Fruit fly (Drosophila melanogaster) S2 (cell line): ENCODE results near the gene CG31464.

Source experiments
- CG8478 ChIP-seq: fragments of >200 bp; optimal IDR thresholded peaks from 2 replicates; lab custom pipeline; 2018
- CTCF ChIP-seq, 2 experiments: fragments of >200 bp; optimal IDR thresholded peaks; 2 replicates each; lab custom pipeline; 2018

DNA sequence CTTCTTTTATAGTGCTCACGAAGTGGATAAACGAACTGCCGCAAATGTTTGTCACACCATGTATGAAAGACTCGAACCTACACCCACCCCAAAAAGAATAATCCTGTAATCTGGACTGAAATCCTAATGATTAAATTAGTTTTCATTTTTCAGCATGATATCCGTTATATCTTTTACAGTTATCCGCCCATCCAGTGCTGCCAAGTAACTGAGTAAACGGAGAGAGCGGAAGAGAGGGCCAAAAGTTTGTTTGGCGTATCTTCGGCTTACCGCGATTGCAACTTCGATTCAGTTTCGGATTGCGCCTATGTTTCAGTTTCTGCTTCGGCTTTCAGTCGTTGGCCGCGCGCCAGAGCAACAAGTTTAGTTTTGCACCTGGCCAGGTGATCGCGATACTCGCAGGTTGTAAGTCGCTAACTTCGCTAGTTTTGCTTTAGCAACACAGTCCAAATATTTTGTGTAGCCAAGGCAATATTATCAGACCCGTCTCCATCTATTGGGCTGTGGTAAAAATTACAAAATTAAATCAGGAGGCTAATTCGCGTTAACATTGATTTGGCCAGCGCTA is 40.8 kb upstream of the CG31464 start, which contains the start of gene mtg:
- TF ChIP-seq CG8478 (lab: Kevin White, UChicago) (no peak), CTCF (optimal IDR thresholded peaks at IDR 0.05; lab: Kevin White, UChicago) (no peak)
